Worm (Caenorhabditis elegans) whole organism, L4 larva: ENCODE results near the gene mrps-35.

Experiments
- F37D6.2 ChIP-seq: sonication (generic microtip); optimal IDR thresholded peaks from 2 replicates; lab custom pipeline; 2016; ENCODE audit warnings: mild to moderate bottlenecking, missing genetic modification characterization, missing compliant biosample characterization
- R02D3.7 ChIP-seq: fragments of 150-350 bp; sonication (generic microtip); optimal IDR thresholded peaks from 3 replicates; lab custom pipeline; 2014; ENCODE audit warnings: missing biosample characterization, missing genetic modification characterization
- ama-1 ChIP-seq: fragments of 150-350 bp; optimal IDR thresholded peaks from 2 replicates; lab custom pipeline; 2014; ENCODE audit warnings: inconsistent platforms, mixed read lengths
- daf-12 ChIP-seq: fragments of 150-350 bp; optimal IDR thresholded peaks from 2 replicates; lab custom pipeline; 2014; ENCODE audit warnings: missing biosample characterization, missing genetic modification reagents, missing genetic modification characterization
- dpl-1 ChIP-seq: fragments of 150-350 bp; optimal IDR thresholded peaks from 2 replicates; lab custom pipeline; 2014; ENCODE audit warnings: missing biosample characterization, missing genetic modification reagents, missing genetic modification characterization
- fkh-10 ChIP-seq: fragments of 150-350 bp; optimal IDR thresholded peaks from 2 replicates; lab custom pipeline; 2014; ENCODE audit warnings: missing biosample characterization, missing genetic modification reagents, missing genetic modification characterization
- lin-39 ChIP-seq: fragments of 150-350 bp; optimal IDR thresholded peaks from 2 replicates; lab custom pipeline; 2014; ENCODE audit warnings: missing biosample characterization, missing genetic modification reagents, missing genetic modification characterization
- mep-1 ChIP-seq: fragments of 150-350 bp; sonication (generic microtip); optimal IDR thresholded peaks from 3 replicates; lab custom pipeline; 2014; ENCODE audit warnings: missing biosample characterization, missing genetic modification characterization
- nhr-11 ChIP-seq: fragments of 150-350 bp; optimal IDR thresholded peaks from 2 replicates; lab custom pipeline; 2014; ENCODE audit warnings: missing biosample characterization, missing genetic modification characterization
- nhr-77 ChIP-seq: fragments of 150-350 bp; optimal IDR thresholded peaks from 2 replicates; lab custom pipeline; 2014; ENCODE audit warnings: missing biosample characterization, missing genetic modification characterization
- snpc-4 ChIP-seq: fragments of 150-350 bp; optimal IDR thresholded peaks from 2 replicates; lab custom pipeline; 2014; ENCODE audit warnings: missing biosample characterization, missing genetic modification characterization
- spr-3 ChIP-seq: fragments of 200-800 bp; sonication (Bioruptor generic); optimal IDR thresholded peaks from 2 replicates; lab custom pipeline; 2018; ENCODE audit warnings: mild to moderate bottlenecking, missing genetic modification characterization, missing compliant biosample characterization
- zfp-2 ChIP-seq: sonication (generic microtip); optimal IDR thresholded peaks from 2 replicates; lab custom pipeline; 2016; ENCODE audit warnings: mild to moderate bottlenecking, missing genetic modification characterization, missing compliant biosample characterization
- zip-2 ChIP-seq: fragments of 150-350 bp; optimal IDR thresholded peaks from 2 replicates; lab custom pipeline; 2014; ENCODE audit warnings: missing biosample characterization, missing genetic modification characterization

DNA sequence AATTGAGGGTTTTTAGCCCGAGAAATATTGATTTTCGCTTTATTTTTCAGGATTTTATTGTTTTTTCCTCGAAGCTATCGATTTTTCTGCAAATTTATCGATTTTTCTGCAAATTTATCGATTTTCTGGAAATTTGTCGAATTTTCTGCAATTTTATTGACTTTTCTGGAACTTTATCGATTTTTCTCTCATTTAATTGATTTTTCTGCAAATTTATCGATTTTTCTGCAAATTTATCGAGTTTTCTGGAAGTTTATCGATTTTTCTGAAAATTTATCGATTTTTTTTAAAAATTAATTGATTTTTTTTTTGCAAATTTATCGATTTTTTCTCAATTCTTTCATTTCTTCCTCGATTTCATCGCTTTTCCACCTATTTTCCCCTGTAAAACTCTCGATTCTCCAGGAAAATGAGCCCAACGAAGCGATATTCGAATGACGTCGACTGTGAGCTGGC lies 12.5 kb downstream of the mrps-35 start, which contains the start of gene gtf-2F2:
- no peak for TF ChIP-seq nhr-77 (tag; lab: Kevin White, UChicago)
- no peak for TF ChIP-seq daf-12 (tag; lab: Kevin White, UChicago)
- TF ChIP-seq snpc-4 (tag; lab: Kevin White, UChicago), result no peak
- TF ChIP-seq spr-3, result no peak
- TF ChIP-seq fkh-10, result no peak
- no peak for TF ChIP-seq ama-1
- TF ChIP-seq zip-2 (tag; lab: Kevin White, UChicago), result no peak
- TF ChIP-seq nhr-11 (tag; lab: Kevin White, UChicago), result no peak
- TF ChIP-seq F37D6.2, result no peak
- TF ChIP-seq dpl-1 (GFP tag; lab: Kevin White, UChicago), result no peak
- no peak for TF ChIP-seq lin-39 (tag; lab: Kevin White, UChicago)
- TF ChIP-seq zfp-2 (tag; lab: Kevin White, UChicago), result no peak
- TF ChIP-seq mep-1 (tag; lab: Kevin White, UChicago), result no peak
- no peak for TF ChIP-seq R02D3.7
